Fruit fly (Drosophila melanogaster): ENCODE data around the gene CG15160.

The CG15160 gene

dm6 chr2L:18572428-18573136, 18.1 kb upstream of the CG15160 start:
- TF ChIP-seq kay (GFP tag; ENCODE audit: borderline replicate concordance) (no peak), bab1 (GFP tag; optimal IDR thresholded peaks at IDR 0.05) (no peak), CG12768 (GFP tag; optimal IDR thresholded peaks at IDR 0.05) (peak; percentile 77), cic (GFP tag; optimal IDR thresholded peaks at IDR 0.05) (no peak), cnc (optimal IDR thresholded peaks at IDR 0.05) (no peak), CG1620 (GFP tag; optimal IDR thresholded peaks at IDR 0.05) (no peak), toe (GFP tag; optimal IDR thresholded peaks at IDR 0.05) (peak; percentile 62), Mnt (GFP tag; optimal IDR thresholded peaks at IDR 0.05) (no peak), CG14711 (tag; optimal IDR thresholded peaks at IDR 0.05) (no peak), CG5204 (GFP tag; optimal IDR thresholded peaks at IDR 0.05) (no peak), CG11617 (GFP tag; optimal IDR thresholded peaks at IDR 0.05) (no peak), ovo (GFP tag; optimal IDR thresholded peaks at IDR 0.05) (no peak), CG7045 (GFP tag; optimal IDR thresholded peaks at IDR 0.05) (no peak), Clk (GFP tag; optimal IDR thresholded peaks at IDR 0.05) (no peak), pad (GFP tag; optimal IDR thresholded peaks at IDR 0.05) (peak; percentile 3), tj (GFP tag; optimal IDR thresholded peaks at IDR 0.05) (peak; percentile 64)

- peak; percentile 57 for TF ChIP-seq kay (GFP tag; ENCODE audit: borderline replicate concordance)
- TF ChIP-seq Crg-1 (GFP tag; optimal IDR thresholded peaks at IDR 0.05), result no peak
- TF ChIP-seq ovo (GFP tag; optimal IDR thresholded peaks at IDR 0.05), result no peak
- no peak for TF ChIP-seq Mnt (GFP tag; optimal IDR thresholded peaks at IDR 0.05)
Measured at dm6 chr2L:18576250-18576649, 14.4 kb upstream of the CG15160 start.

dm6 chr2L:18584617-18585016, 6.1 kb upstream of the CG15160 start:
- TF ChIP-seq CG7101 (tag; optimal IDR thresholded peaks at IDR 0.05) (no peak), Hr96 (GFP tag; optimal IDR thresholded peaks at IDR 0.05) (no peak), toe (GFP tag; optimal IDR thresholded peaks at IDR 0.05) (no peak), pad (GFP tag; optimal IDR thresholded peaks at IDR 0.05) (no peak), CG11617 (GFP tag; optimal IDR thresholded peaks at IDR 0.05) (no peak), CG5204 (GFP tag; optimal IDR thresholded peaks at IDR 0.05) (no peak), cic (GFP tag; optimal IDR thresholded peaks at IDR 0.05) (no peak), CG12768 (GFP tag; optimal IDR thresholded peaks at IDR 0.05) (no peak), Mnt (GFP tag; optimal IDR thresholded peaks at IDR 0.05) (no peak), kay (GFP tag; ENCODE audit: borderline replicate concordance) (no peak), bab1 (GFP tag; optimal IDR thresholded peaks at IDR 0.05) (no peak), CG33017 (tag; optimal IDR thresholded peaks at IDR 0.05) (no peak), tj (GFP tag; optimal IDR thresholded peaks at IDR 0.05) (no peak), cnc (optimal IDR thresholded peaks at IDR 0.05) (no peak), CG7045 (GFP tag; optimal IDR thresholded peaks at IDR 0.05) (no peak), Clk (GFP tag; optimal IDR thresholded peaks at IDR 0.05) (no peak), CG1620 (GFP tag; optimal IDR thresholded peaks at IDR 0.05) (no peak), Crg-1 (GFP tag; optimal IDR thresholded peaks at IDR 0.05) (no peak)

- TF ChIP-seq CG5204 (GFP tag; optimal IDR thresholded peaks at IDR 0.05), result no peak
- no peak for TF ChIP-seq Mnt (GFP tag; optimal IDR thresholded peaks at IDR 0.05)
Measured at dm6 chr2L:18590942-18591257, 209 bp downstream of the CG15160 start.

- no peak for TF ChIP-seq bab1 (GFP tag; optimal IDR thresholded peaks at IDR 0.05)
- no peak for TF ChIP-seq Clk (GFP tag; optimal IDR thresholded peaks at IDR 0.05)
- TF ChIP-seq CG33017 (tag; optimal IDR thresholded peaks at IDR 0.05), result no peak
- no peak for TF ChIP-seq ovo (GFP tag; optimal IDR thresholded peaks at IDR 0.05)
- TF ChIP-seq CG14711 (tag; optimal IDR thresholded peaks at IDR 0.05), result no peak
- no peak for TF ChIP-seq CG7045 (GFP tag; optimal IDR thresholded peaks at IDR 0.05)
Measured at dm6 chr2L:18596871-18597338, 6.2 kb downstream of the CG15160 start, which contains the start of gene amos. TSS of gene amos (minus strand) at chr2L:18596921.

dm6 chr2L:18598150-18598723, 7.5 kb downstream of the CG15160 start:
- no peak for TF ChIP-seq CG33017 (tag; optimal IDR thresholded peaks at IDR 0.05)
- no peak for TF ChIP-seq CG14711 (tag; optimal IDR thresholded peaks at IDR 0.05)
- TF ChIP-seq Clk (GFP tag; optimal IDR thresholded peaks at IDR 0.05), result no peak
- TF ChIP-seq CG7101 (tag; optimal IDR thresholded peaks at IDR 0.05), result no peak
- no peak for TF ChIP-seq pad (GFP tag; optimal IDR thresholded peaks at IDR 0.05)

dm6 chr2L:18599152-18599551, 8.5 kb downstream of the CG15160 start:
- TF ChIP-seq Clk (GFP tag; optimal IDR thresholded peaks at IDR 0.05), result no peak
- no peak for TF ChIP-seq CG7045 (GFP tag; optimal IDR thresholded peaks at IDR 0.05)
- TF ChIP-seq CG14711 (tag; optimal IDR thresholded peaks at IDR 0.05), result no peak
- no peak for TF ChIP-seq bab1 (GFP tag; optimal IDR thresholded peaks at IDR 0.05)
- no peak for TF ChIP-seq cic (GFP tag; optimal IDR thresholded peaks at IDR 0.05)
- TF ChIP-seq CG33017 (tag; optimal IDR thresholded peaks at IDR 0.05), result no peak
- TF ChIP-seq cnc (optimal IDR thresholded peaks at IDR 0.05), result no peak
- TF ChIP-seq CG11617 (GFP tag; optimal IDR thresholded peaks at IDR 0.05), result no peak
- no peak for TF ChIP-seq Crg-1 (GFP tag; optimal IDR thresholded peaks at IDR 0.05)
- TF ChIP-seq tj (GFP tag; optimal IDR thresholded peaks at IDR 0.05), result no peak

Data from whole organism, adult.